Worm (Caenorhabditis elegans): ENCODE data around the gene F01G4.6.

DNA sequence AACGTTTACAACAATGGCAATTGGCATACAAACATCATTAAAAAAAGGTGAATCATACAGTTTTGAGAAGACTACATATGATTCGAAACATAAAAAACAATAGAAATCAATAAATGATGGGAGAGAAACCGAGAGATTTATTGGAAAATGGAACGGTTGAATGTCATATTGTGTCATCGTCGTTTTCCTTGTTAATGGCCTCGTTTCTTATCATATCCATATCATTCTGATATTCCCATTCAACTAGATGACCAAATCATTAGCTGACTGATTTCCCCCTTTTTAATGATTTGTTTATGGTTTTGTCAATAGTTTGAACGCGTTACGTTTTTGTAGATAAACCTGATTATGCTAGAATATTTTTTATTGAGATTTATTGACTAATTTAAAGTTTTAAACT, 25.5 kb upstream of the F01G4.6 start:
- TF ChIP-seq lin-39 (tag; optimal IDR thresholded peaks at IDR 0.05) (no peak), xbp-1 (tag; optimal IDR thresholded peaks at IDR 0.05) (no peak), ztf-11 (tag; optimal IDR thresholded peaks at IDR 0.05) (no peak)

Measured in whole organism, L1 larva.